Worm (Caenorhabditis elegans) whole organism, early embryonic: ENCODE data around the gene dpy-7.

ENCODE experiments used
- B0310.2 ChIP-seq: sonication (generic microtip); optimal IDR thresholded peaks from 2 replicates; lab custom pipeline; 2016; ENCODE audit warnings: mild to moderate bottlenecking, missing genetic modification characterization, missing compliant biosample characterization
- aly-1 ChIP-seq: sonication (generic microtip); optimal IDR thresholded peaks from 2 replicates; lab custom pipeline; 2016; ENCODE audit warnings: missing genetic modification characterization, missing compliant biosample characterization
- ama-1 ChIP-seq: fragments of 150-350 bp; optimal IDR thresholded peaks from 2 replicates; lab custom pipeline; 2014
- flt-1 ChIP-seq: fragments of 200-800 bp; sonication (Bioruptor generic); IDR thresholded peaks from 2 replicates; pipeline ENCODE4 v1.3.6; 2022; ENCODE audit warnings: missing genetic modification characterization, missing compliant biosample characterization
- hmg-4 ChIP-seq: fragments of 200-800 bp; sonication (Bioruptor generic); optimal IDR thresholded peaks from 2 replicates; lab custom pipeline; 2018; ENCODE audit warnings: mild to moderate bottlenecking, missing genetic modification characterization, missing compliant biosample characterization
- hnd-1 ChIP-seq: sonication (generic microtip); optimal IDR thresholded peaks from 2 replicates; lab custom pipeline; 2016; ENCODE audit warnings: missing genetic modification characterization, missing compliant biosample characterization
- sea-1 ChIP-seq: fragments of 200-800 bp; sonication (Bioruptor generic); conservative IDR thresholded peaks from 2 replicates; pipeline ENCODE4 v1.3.6; 2022; ENCODE audit warnings: missing genetic modification characterization, missing compliant biosample characterization
- tbx-11 ChIP-seq: fragments of 200-800 bp; sonication (Bioruptor generic); IDR thresholded peaks from 2 replicates; pipeline ENCODE4 v1.3.6; 2022; ENCODE audit warnings: missing genetic modification characterization, missing compliant biosample characterization

- TF ChIP-seq ama-1 (lab: Kevin White, UChicago) (no peak), B0310.2 (tag; lab: Kevin White, UChicago) (no peak), flt-1 (no peak), aly-1 (tag; lab: Kevin White, UChicago) (no peak), sea-1 (GFP tag; lab: Robert Waterston, UW) (no peak), hmg-4 (no peak), hnd-1 (tag; lab: Kevin White, UChicago) (no peak), tbx-11 (no peak)
Measured at ce11 chrX:7523799-7524198, 13.8 kb downstream of the dpy-7 start.
